Fruit fly (Drosophila melanogaster) ovary, adult (tissue): ENCODE measurements around the gene CG14286.
A peak's percentile ranks its signal among the peaks of the same experiment; 100 is the strongest.

ENCODE experiments used
- CG17801 ChIP-seq: fragments of 200-800 bp; optimal IDR thresholded peaks from 2 replicates; lab custom pipeline; 2019; ENCODE audit warnings: missing biosample characterization, mild to moderate bottlenecking, missing genetic modification characterization, moderate library complexity; ENCODE audit not compliant: partially characterized antibody

CG14286 gene

DNA sequence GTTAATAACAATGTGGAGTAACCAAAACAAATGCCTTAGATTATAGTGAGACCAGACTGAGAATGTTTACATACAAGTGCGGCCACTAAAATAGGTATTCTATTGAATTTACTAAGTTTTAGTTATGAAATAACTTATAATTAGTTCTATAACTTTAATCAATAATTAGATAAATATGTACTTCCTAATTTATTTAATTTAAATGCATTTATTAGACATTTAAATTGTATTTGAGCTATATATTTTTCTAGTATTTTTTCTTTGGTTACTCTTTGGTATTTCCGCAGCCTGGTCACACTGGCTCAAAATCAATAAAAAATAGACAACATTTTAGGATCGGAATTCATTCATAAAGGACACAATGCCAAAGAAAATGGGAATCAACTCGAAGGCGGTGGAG, 7.3 kb downstream of the CG14286 start, which contains the start of the genes Prp18 and CG6013:
Prp18 (minus strand) TSS at position 62 of the 400 bp plus-strand sequence.
CG6013 (plus strand) TSS at position 294 of the 400 bp plus-strand sequence.
- TF ChIP-seq CG17801 (GFP tag; lab: Kevin White, UChicago) = peak; percentile 57

DNA sequence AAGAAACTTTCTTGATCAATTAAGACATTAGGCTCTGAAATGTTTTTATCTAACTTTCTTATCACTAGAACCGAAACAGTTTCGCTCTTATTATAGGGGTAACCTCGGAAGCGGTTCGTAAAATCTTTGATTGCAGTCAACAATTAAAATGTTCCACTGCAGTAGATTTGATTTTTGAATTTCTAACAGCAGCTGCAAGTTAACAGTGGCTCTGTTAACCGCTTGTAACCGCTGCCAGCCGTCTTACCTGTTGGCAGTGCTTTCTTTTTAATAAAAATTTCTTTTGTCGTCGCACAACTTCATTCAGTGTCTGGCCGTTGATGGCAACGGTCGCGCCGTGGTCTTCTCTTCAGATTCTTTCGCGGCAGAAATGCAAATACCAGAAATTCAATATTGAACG, 9.3 kb downstream of the CG14286 start, which contains the start of gene CG6026:
CG6026 (plus strand) TSS at position 301 of the 400 bp plus-strand sequence.
- no peak for TF ChIP-seq CG17801 (GFP tag; lab: Kevin White, UChicago)

DNA sequence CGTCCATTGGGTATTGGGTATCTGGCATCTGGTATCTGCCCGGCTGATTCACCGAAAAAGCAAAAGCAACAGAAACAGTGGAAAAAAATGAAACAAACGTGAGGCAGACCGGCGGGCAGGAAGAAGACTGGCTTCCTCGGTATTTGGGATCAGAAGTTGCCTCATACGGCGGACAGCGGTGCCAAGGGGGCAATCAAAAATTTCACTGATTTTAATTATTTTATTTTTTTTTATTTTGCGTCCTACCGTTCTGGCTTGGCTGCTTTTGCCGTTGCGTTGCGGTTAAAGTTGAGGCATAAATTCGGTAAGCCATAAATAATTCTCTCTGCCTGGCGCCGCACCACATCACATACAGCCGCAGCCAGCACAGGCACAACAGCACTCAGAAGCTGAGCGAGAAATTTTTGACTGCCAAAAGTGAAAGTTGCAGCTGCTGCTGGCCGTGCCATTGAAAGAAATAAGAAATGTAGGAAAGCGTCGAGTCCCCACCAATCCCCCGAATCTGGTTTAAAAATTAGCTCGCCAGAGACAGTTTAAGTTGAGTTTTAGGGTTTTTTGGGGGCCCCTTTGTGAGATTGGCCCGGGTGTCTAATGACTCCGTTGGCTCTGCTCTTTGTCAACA, 12.7 kb downstream of the CG14286 start:
- no peak for TF ChIP-seq CG17801 (GFP tag; lab: Kevin White, UChicago)

DNA sequence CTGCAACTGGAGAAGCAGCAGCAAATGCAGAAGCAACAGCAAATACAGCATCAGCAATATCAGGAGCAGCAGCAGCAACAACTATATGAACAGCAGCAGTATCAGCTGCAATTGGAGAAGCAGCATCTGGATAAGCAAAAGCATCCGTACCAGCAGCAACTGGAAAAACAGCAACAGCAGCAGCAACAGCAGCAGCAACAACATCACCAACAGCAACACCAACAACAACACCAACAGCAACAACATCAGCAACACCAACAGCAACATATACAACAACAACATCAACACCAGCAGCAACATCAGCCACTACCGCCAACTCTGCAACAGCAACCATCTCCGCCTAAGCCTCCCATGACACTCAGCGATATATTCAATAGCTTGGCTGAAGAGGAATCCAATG, 16.8 kb downstream of the CG14286 start:
- TF ChIP-seq CG17801 (GFP tag; lab: Kevin White, UChicago) = no peak

DNA sequence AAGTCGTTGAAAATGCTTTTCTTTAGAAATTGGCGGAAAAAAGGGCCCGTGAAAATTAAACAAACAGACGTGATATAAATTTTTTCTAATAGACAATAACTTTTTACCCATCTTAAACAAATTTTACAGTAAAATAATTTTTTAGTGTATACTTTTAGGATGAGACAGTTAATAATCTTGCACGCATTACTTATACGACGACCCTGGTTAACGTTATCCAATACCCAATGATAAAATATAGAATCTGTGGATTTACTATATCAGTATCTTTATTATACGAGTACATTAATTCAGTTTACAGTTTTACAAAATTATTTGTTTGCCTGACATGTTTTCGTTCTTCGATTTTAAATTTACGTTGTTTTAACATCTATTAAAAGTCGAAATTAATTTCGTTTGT, 20.7 kb downstream of the CG14286 start:
- no peak for TF ChIP-seq CG17801 (GFP tag; lab: Kevin White, UChicago)

DNA sequence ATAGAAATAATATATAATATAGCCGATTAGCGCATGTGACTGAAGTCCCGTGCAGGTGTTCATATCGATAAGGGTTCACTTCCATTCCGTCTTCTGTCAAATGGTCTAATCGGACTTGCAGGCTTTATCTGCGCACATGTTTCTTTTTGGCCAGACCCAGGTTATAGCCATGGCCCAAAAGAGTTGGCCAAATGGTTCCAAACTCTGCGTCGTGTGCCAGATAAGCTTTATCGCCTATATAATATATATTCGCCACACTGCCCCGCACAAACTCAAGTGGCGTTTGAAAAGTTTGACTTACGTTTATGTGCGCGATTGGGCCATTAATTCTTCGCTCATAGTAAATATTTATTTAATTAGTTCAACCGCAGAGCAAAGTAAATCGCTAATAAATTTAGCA, 27.4 kb downstream of the CG14286 start:
- TF ChIP-seq CG17801 (GFP tag; lab: Kevin White, UChicago) = no peak

DNA sequence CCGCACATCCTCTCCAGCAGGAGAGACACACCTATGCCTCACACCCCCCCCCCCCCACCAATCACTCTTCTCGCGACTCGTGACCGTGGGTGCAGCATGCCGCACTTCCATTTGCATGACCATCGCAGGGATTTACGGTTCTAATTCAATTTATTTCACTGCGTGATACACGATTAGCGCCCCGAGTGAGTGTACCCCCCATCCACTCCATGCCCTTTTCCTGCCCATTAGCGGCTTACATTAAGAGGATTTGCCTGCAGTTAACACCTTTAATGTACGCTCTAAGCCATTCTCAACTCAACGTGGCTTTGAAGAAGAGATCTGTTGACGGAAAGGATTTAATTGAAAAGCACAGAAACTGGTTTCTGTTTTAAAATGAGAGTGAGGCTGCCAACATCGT, 28.6 kb downstream of the CG14286 start:
- no peak for TF ChIP-seq CG17801 (GFP tag; lab: Kevin White, UChicago)

DNA sequence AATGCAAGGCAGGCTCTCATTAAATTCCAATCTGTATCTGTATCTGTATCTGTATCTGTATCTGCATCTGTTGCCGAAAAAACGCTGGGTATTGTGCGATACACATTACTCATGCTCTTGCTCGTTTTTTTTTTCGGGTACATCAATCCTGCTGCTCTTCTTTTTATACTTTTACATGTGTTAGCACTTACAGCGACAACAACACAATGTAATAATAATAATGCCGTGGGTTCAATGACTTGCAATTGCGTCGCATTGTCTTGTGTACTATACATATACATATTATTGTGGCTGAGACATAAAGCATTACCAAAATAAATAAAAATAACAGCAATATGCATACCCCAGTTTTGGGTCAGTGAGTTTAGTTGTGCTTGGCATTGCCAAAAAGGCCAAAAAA, 30.9 kb downstream of the CG14286 start:
- TF ChIP-seq CG17801 (GFP tag; lab: Kevin White, UChicago) = no peak

DNA sequence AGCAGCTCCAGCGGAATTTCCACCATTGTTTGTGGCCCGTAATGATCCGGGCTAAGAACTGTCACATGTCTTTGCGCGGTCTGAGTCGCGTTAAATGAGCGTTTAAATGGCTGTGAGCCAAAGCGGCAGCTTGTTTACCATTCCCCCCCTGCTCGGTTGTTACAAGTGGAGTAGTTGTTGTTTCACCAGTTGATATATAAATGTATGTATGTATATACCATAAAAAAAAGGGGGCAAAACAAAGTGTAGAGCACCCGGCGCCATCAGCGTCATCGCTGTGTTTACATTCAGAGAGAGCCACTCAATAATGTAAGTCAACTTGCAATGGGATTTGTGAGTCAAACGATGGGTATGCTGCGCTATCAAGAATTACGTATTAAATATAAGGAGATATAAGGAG, 33.0 kb downstream of the CG14286 start:
- no peak for TF ChIP-seq CG17801 (GFP tag; lab: Kevin White, UChicago)

DNA sequence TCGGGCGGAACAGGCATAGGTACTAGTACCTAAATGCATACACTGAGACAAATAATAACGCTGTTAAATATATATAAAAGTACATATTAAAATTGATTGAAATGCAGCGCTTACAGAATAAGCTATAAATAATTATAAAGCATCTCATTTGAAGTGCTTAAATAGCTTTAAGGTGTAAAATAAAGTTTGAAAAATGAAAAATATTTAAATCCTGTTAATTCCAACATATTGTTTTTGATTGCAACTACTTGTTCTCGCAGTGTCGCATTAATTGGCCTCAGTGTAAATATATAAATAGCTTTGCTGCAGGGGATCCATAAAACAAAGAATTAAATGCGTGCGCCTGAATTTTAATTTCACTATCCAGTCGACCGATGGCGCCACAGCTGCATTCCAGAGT, 34.5 kb downstream of the CG14286 start:
- TF ChIP-seq CG17801 (GFP tag; lab: Kevin White, UChicago) = no peak

DNA sequence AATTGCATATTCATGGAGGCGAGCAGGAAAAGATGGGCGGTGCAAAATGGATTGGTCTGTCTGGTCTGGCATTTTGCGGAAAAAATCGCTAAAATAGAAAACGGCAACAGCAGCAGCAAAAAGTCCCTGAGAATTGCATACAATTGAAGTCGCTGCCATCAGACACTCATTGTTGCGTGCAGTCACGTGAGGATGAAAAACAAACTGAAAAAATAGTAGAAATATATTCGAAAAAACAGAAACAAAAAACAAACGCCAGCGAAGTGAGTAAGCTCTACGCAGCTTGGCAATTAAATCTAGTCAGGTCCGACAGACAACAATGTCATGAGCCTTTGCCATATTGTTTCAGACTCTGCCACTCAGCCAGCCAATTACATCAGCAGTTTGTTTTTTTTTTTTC, 35.4 kb downstream of the CG14286 start:
- no peak for TF ChIP-seq CG17801 (GFP tag; lab: Kevin White, UChicago)

DNA sequence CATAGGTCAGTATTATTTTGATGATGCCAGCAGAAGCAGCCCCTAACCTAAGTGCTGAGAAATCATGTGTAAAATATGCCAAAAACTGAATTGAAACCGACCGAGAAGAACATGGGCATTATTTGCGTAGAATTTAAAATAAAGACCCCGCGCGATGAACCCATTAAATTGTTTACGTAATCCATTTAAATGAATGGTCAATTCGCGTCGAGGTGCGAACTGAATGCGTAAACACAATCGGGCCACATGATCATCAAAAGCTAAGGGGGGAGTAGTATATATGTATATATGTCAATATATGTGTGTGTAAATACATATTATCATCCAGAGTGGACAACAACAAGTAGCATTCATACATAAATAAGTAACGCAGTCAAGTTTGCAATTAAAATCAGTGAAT, 36.3 kb downstream of the CG14286 start:
- no peak for TF ChIP-seq CG17801 (GFP tag; lab: Kevin White, UChicago)

DNA sequence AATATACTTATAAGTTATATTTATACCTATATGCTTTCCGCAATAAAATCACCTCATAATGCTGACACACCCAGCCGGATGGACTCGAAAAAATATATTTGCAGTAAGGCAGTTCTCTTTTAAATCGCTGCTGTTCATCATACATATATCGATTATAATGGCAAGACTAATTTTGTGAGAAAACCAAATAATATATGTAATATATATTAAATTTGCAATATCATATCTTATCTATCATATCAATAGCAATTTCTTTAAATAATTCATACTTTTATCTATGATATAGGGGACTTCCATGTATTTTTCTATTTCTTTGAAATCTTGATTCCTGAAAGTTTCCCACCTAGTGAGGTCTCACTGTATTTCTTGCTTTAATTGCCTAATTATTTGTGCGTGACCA, 38.7 kb downstream of the CG14286 start:
- no peak for TF ChIP-seq CG17801 (GFP tag; lab: Kevin White, UChicago)

DNA sequence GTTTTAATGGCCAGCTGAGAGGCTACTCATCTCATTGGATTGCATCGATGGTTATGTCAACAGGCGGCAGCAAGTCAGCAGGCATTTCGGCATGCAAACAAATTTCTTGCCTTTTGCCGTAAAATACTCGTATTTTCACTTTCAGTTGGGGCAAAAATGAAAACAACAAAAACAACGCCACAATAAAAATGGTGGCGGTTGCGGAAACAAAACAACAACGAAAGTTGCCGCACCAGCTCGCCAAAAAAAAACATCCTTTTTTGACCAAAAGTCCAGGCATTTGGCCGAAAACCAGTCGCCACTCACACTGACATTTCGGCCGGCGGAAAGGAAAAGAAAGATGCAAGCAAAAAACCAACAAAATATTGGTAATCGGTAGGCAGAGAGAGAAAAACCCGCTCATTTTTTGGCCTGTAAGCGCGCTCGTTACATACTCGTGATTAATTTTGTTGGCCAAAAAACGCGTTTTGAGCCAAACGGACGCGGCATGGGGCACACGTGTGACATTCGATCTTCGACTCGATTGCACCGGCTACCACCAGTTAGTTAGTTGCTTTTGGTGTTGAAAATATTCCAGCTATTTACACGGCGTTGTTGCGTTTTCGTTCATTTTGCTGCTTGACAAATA, 40.3 kb downstream of the CG14286 start:
- TF ChIP-seq CG17801 (GFP tag; lab: Kevin White, UChicago) = no peak

DNA sequence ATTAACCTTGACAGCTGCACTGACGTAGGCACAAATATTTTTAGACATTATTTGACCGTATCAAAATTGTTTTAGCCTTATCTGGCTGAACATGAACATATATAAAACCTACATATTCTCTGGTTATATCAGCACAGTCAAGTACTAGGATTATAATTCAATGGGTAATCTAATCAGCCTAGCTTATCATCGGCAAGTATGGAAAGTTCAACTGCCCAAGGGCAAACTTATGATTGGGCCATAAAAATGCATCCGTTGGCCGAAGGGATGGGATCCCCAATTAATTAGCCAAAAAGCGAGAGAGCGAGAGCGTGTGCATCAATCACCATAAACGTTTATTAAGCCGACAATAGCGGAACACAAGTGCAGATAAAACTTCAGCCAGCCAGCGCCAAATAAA, 41.6 kb downstream of the CG14286 start:
- TF ChIP-seq CG17801 (GFP tag; lab: Kevin White, UChicago) = no peak

DNA sequence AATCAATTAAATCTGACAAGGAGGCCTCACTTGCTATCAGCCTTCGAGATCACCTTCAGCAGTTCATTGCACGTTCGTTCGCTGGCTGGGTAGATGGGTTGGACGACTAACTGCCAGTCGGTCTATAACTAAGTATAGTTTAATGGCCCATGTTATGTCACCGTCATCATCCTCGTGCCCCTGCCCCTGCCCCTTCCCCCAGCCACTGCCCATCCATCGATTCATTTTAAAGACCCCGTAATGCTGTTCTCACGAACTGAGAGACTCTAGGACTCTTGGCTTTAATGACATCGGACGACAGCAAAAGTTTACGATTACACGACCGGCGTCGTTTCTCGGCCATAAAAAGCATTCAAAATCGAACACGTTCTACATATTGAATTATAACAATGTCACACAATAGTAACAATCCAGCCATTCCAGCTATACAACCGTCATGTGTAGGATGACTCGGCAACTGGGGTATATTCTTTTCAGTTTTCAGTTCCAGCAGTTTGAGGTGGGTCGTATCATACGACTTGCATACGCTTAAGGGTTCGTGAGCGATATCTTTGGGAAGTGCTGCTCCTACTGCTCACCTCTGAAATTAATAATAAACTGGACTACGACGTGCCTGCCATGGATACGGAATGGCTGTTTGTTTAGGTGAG, 43.2 kb downstream of the CG14286 start:
- TF ChIP-seq CG17801 (GFP tag; lab: Kevin White, UChicago) = no peak
